Worm (Caenorhabditis elegans) whole organism, L4 larva: Measurements from ENCODE around the gene cosa-1.
A peak's percentile ranks its signal among the peaks of the same experiment; 100 is the strongest.

Experiments
- D1046.2 ChIP-seq: fragments of 200-800 bp; sonication (Bioruptor generic); IDR thresholded peaks from 2 replicates; pipeline ENCODE4 v1.3.6; 2022; ENCODE audit warnings: missing genetic modification characterization, missing compliant biosample characterization
- F10B5.3 ChIP-seq: sonication (generic microtip); optimal IDR thresholded peaks from 2 replicates; lab custom pipeline; 2016; ENCODE audit warnings: mild to moderate bottlenecking, missing genetic modification characterization, missing compliant biosample characterization
- F49E8.2 ChIP-seq: sonication (generic microtip); optimal IDR thresholded peaks from 2 replicates; lab custom pipeline; 2016; ENCODE audit warnings: missing compliant biosample characterization, mild to moderate bottlenecking, missing genetic modification characterization, borderline replicate concordance
- R02D3.7 ChIP-seq: fragments of 150-350 bp; sonication (generic microtip); optimal IDR thresholded peaks from 3 replicates; lab custom pipeline; 2014; ENCODE audit warnings: missing biosample characterization, missing genetic modification characterization
- Y105C5A.15 ChIP-seq: fragments of 200-800 bp; sonication (Bioruptor generic); IDR thresholded peaks from 2 replicates; pipeline ENCODE4 v1.3.6; 2022; ENCODE audit warnings: missing genetic modification characterization, missing compliant biosample characterization
- ZK337.2 ChIP-seq: fragments of 200-800 bp; sonication (Bioruptor generic); IDR thresholded peaks from 2 replicates; pipeline ENCODE4 v1.3.6; 2022; ENCODE audit warnings: missing genetic modification reagents, missing genetic modification characterization, missing compliant biosample characterization
- aha-1 ChIP-seq: fragments of 150-350 bp; peaks from one replicate; lab custom pipeline; 2014; ENCODE audit warnings: missing biosample characterization, missing genetic modification characterization
- ama-1 ChIP-seq: fragments of 150-350 bp; optimal IDR thresholded peaks from 2 replicates; lab custom pipeline; 2014; ENCODE audit warnings: inconsistent platforms, mixed read lengths
- arid-1 ChIP-seq: fragments of 200-800 bp; sonication (Bioruptor generic); conservative IDR thresholded peaks from 2 replicates; pipeline ENCODE4 v1.3.6; 2022; ENCODE audit warnings: missing genetic modification reagents, missing genetic modification characterization, missing compliant biosample characterization
- attf-4 ChIP-seq: sonication (generic microtip); optimal IDR thresholded peaks from 3 replicates; lab custom pipeline; 2017; ENCODE audit warnings: missing biosample characterization, missing genetic modification characterization
- ceh-32 ChIP-seq: sonication (generic microtip); optimal IDR thresholded peaks from 2 replicates; lab custom pipeline; 2016; ENCODE audit warnings: mild to moderate bottlenecking, missing genetic modification characterization, missing compliant biosample characterization; ENCODE audit not compliant: poor library complexity
- ceh-62 ChIP-seq: sonication (generic microtip); optimal IDR thresholded peaks from 2 replicates; lab custom pipeline; 2017; ENCODE audit warnings: missing biosample characterization, missing genetic modification characterization
- ces-1 ChIP-seq: fragments of 150-350 bp; sonication (generic microtip); optimal IDR thresholded peaks from 4 replicates; lab custom pipeline; 2014; ENCODE audit warnings: missing biosample characterization, missing genetic modification reagents, missing genetic modification characterization
- ctbp-1 ChIP-seq: fragments of 200-800 bp; sonication (Bioruptor generic); IDR thresholded peaks from 2 replicates; pipeline ENCODE4 v1.3.6; 2022; ENCODE audit warnings: missing genetic modification reagents, missing genetic modification characterization, missing compliant biosample characterization
- daf-16 ChIP-seq, 3 experiments: sonication (generic microtip); optimal IDR thresholded peaks; 2 replicates each; lab custom pipeline; 2016 to 2017; ENCODE audit warnings: missing genetic modification characterization in 3 of 3, missing genetic modification reagents in 3 of 3, mild to moderate bottlenecking in 2 of 3, missing compliant biosample characterization in 2 of 3, missing biosample characterization in 1 of 3, moderate library complexity in 1 of 3
- dmd-6 ChIP-seq: fragments of 200-800 bp; sonication (Bioruptor generic); IDR thresholded peaks from 2 replicates; pipeline ENCODE4 v1.3.6; 2022; ENCODE audit warnings: missing genetic modification reagents, missing genetic modification characterization, missing compliant biosample characterization
- hif-1 ChIP-seq, 2 experiments: sonication (generic microtip); optimal IDR thresholded peaks; 2 replicates each; lab custom pipeline; 2016 to 2017; ENCODE audit warnings: missing compliant biosample characterization in 2 of 2, missing genetic modification characterization in 2 of 2, missing genetic modification reagents in 2 of 2, missing genotype in 2 of 2, mild to moderate bottlenecking in 1 of 2
- hlh-11 ChIP-seq: fragments of 200-800 bp; sonication (Bioruptor generic); optimal IDR thresholded peaks from 2 replicates; lab custom pipeline; 2018; ENCODE audit warnings: mild to moderate bottlenecking, missing genetic modification characterization, missing compliant biosample characterization
- hlh-30 ChIP-seq: sonication (generic microtip); optimal IDR thresholded peaks from 2 replicates; lab custom pipeline; 2017; ENCODE audit warnings: antibody characterized with exemption, mild to moderate bottlenecking, missing genetic modification characterization, missing compliant biosample characterization; ENCODE audit not compliant: insufficient read depth
- hmg-1.1 ChIP-seq: fragments of 200-800 bp; sonication (Bioruptor generic); IDR thresholded peaks from 2 replicates; pipeline ENCODE4 v1.3.6; 2022; ENCODE audit warnings: missing genetic modification reagents, missing genetic modification characterization, missing compliant biosample characterization
- jun-1 ChIP-seq: fragments of 150-350 bp; optimal IDR thresholded peaks from 2 replicates; lab custom pipeline; 2014; ENCODE audit warnings: missing biosample characterization, missing genetic modification reagents, missing genetic modification characterization
- lin-38 ChIP-seq: fragments of 200-800 bp; sonication (Bioruptor generic); IDR thresholded peaks from 2 replicates; pipeline ENCODE4 v1.3.6; 2022; ENCODE audit warnings: missing genetic modification reagents, missing genetic modification characterization, missing compliant biosample characterization
- lir-3 ChIP-seq: sonication (generic microtip); optimal IDR thresholded peaks from 2 replicates; lab custom pipeline; 2016; ENCODE audit warnings: mild to moderate bottlenecking, missing genetic modification characterization, missing compliant biosample characterization
- lsy-2 ChIP-seq, 2 experiments: fragments of 150-350 bp in 1 of 2; sonication (generic microtip) in 1 of 2; optimal IDR thresholded peaks; 2 replicates each; lab custom pipeline; 2014 to 2017; ENCODE audit warnings: missing biosample characterization in 2 of 2, missing genetic modification characterization in 2 of 2
- madf-9 ChIP-seq: fragments of 200-800 bp; sonication (Bioruptor generic); conservative IDR thresholded peaks from 2 replicates; pipeline ENCODE4 v1.3.6; 2022; ENCODE audit warnings: missing genetic modification reagents, missing genetic modification characterization, missing compliant biosample characterization
- mdl-1 ChIP-seq, 2 experiments: fragments of 150-350 bp in 1 of 2; sonication (generic microtip) in 1 of 2; optimal IDR thresholded peaks; 2 replicates each; lab custom pipeline; 2014 to 2017; ENCODE audit warnings: missing biosample characterization in 2 of 2, missing genetic modification characterization in 2 of 2
- mdt-29 ChIP-seq: fragments of 200-800 bp; sonication (Bioruptor generic); IDR thresholded peaks from 2 replicates; pipeline ENCODE4 v1.3.6; 2022; ENCODE audit warnings: missing genetic modification reagents, missing genetic modification characterization, missing compliant biosample characterization
- mxl-2 ChIP-seq: fragments of 200-800 bp; sonication (Bioruptor generic); conservative IDR thresholded peaks from 2 replicates; pipeline ENCODE4 v1.3.6; 2022; ENCODE audit warnings: missing genetic modification reagents, missing genetic modification characterization, missing compliant biosample characterization
- nhr-102 ChIP-seq: sonication (generic microtip); optimal IDR thresholded peaks from 2 replicates; lab custom pipeline; 2016; ENCODE audit warnings: mild to moderate bottlenecking, missing genetic modification characterization, moderate library complexity, missing compliant biosample characterization
- nhr-11 ChIP-seq: fragments of 150-350 bp; optimal IDR thresholded peaks from 2 replicates; lab custom pipeline; 2014; ENCODE audit warnings: missing biosample characterization, missing genetic modification characterization
- nhr-111 ChIP-seq: fragments of 200-800 bp; sonication (Bioruptor generic); optimal IDR thresholded peaks from 2 replicates; lab custom pipeline; 2018; ENCODE audit warnings: mild to moderate bottlenecking, missing genetic modification characterization, missing compliant biosample characterization
- nhr-28 ChIP-seq: fragments of 150-350 bp; optimal IDR thresholded peaks from 2 replicates; lab custom pipeline; 2014; ENCODE audit warnings: missing biosample characterization, missing genetic modification characterization
- nhr-41 ChIP-seq: fragments of 200-800 bp; sonication (Bioruptor generic); IDR thresholded peaks from 2 replicates; pipeline ENCODE4 v1.3.6; 2022; ENCODE audit warnings: missing genetic modification reagents, missing genetic modification characterization, missing compliant biosample characterization
- nhr-77 ChIP-seq: fragments of 150-350 bp; optimal IDR thresholded peaks from 2 replicates; lab custom pipeline; 2014; ENCODE audit warnings: missing biosample characterization, missing genetic modification characterization
- php-3 ChIP-seq: fragments of 200-800 bp; sonication (Bioruptor generic); IDR thresholded peaks from 2 replicates; pipeline ENCODE4 v1.3.6; 2022; ENCODE audit warnings: missing genetic modification reagents, missing genetic modification characterization, missing compliant biosample characterization
- pqm-1 ChIP-seq: sonication (generic microtip); optimal IDR thresholded peaks from 2 replicates; lab custom pipeline; 2017; ENCODE audit warnings: missing biosample characterization, missing genetic modification characterization
- rbr-2 ChIP-seq: sonication (generic microtip); optimal IDR thresholded peaks from 2 replicates; lab custom pipeline; 2016; ENCODE audit warnings: missing genotype, missing genetic modification characterization, missing compliant biosample characterization
- saeg-2 ChIP-seq: fragments of 200-800 bp; sonication (Bioruptor generic); IDR thresholded peaks from 2 replicates; pipeline ENCODE4 v1.3.6; 2022; ENCODE audit warnings: missing genetic modification reagents, missing genetic modification characterization, missing compliant biosample characterization
- skn-1 ChIP-seq: fragments of 150-350 bp; optimal IDR thresholded peaks from 2 replicates; lab custom pipeline; 2014; ENCODE audit warnings: missing biosample characterization, missing genetic modification characterization
- unc-130 ChIP-seq: sonication (generic microtip); optimal IDR thresholded peaks from 2 replicates; lab custom pipeline; 2016; ENCODE audit warnings: missing genetic modification reagents, missing genetic modification characterization, missing compliant biosample characterization
- unc-62 ChIP-seq, 3 experiments: fragments of 150-350 bp in 1 of 3; sonication (generic microtip); optimal IDR thresholded peaks in 2 of 3; peaks in 1 of 3; 1 replicate in 1 of 3; 2 replicates in 2 of 3; lab custom pipeline; 2014 to 2017; ENCODE audit warnings: missing biosample characterization in 3 of 3, missing genetic modification characterization in 3 of 3, missing genetic modification reagents in 3 of 3, missing genotype in 1 of 3
- zag-1 ChIP-seq: fragments of 150-350 bp; optimal IDR thresholded peaks from 2 replicates; lab custom pipeline; 2014; ENCODE audit warnings: missing biosample characterization, missing genetic modification characterization
- ztf-11 ChIP-seq: fragments of 150-350 bp; optimal IDR thresholded peaks from 2 replicates; lab custom pipeline; 2014; ENCODE audit warnings: missing biosample characterization, missing genetic modification characterization

Gene cosa-1

DNA sequence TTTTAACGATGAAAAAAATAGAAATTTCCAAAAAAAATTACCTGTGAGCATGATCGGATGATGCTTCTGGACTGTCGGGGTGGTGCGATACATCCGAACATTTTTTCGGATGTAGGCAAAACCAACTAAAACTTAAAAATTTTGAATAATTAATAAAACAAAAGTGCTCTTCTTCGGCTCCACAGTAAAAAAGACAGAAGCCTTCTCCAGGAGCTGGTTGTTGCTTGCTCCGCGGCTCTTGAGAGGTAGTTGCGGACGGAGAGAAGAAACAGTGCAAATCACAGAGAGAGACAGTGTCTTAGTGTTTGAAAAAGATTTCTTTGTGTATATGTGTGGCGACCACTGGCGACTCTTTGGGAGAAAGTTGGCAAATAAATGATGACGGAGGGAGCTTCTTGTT, 30.3 kb downstream of the cosa-1 start, which contains the start of gene gldi-9:
Gene gldi-9, minus strand, starts transcription at position 101 of the 400 bp plus-strand sequence.
- TF ChIP-seq arid-1 (GFP tag; lab: Robert Waterston, UW) (no peak), D1046.2 (GFP tag; lab: Robert Waterston, UW) (no peak)

- TF ChIP-seq hif-1 (tag; optimal IDR thresholded peaks at IDR 0.05; lab: Kevin White, UChicago) (no peak), Y105C5A.15 (GFP tag; lab: Robert Waterston, UW) (0 out of 2 replicates have a peak, but pooled peaks have one; percentile 34), madf-9 (GFP tag; lab: Robert Waterston, UW) (0 out of 2 replicates have a peak, but pooled peaks have one; percentile 7)
Measured at ce11 chrIII:2757478-2757877, 31.6 kb downstream of the cosa-1 start.

ce11 chrIII:2758092-2758491, 32.2 kb downstream of the cosa-1 start:
- TF ChIP-seq ctbp-1 (GFP tag; lab: Robert Waterston, UW): no peak
- peak; percentile 53 for TF ChIP-seq aha-1

DNA sequence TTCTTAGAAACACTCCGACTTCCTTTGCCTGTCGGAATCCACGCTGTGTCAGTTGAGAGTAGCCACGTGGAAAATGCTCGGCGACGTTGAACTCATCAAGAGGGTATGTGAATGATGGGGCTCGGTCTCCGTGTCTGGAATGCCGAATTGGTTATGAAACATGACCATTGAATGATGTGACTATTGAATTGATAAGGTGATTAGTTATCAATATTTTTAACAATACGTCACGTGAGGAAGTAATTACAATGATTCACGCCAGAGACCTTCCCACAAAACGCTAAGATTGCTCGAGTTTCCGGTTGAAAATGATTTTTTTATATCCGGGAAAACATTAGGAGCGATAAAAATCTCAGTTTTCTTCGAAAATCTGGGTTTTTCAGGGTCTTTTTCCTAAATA, 33.4 kb downstream of the cosa-1 start:
- TF ChIP-seq hlh-11 (peak; percentile 23), ceh-32 (tag; lab: Kevin White, UChicago) (no peak), ama-1 (no peak), lin-38 (GFP tag; lab: Robert Waterston, UW) (peak; percentile 21; the same call in 1 of the 2 replicates), dmd-6 (peak; percentile 46; the same call in 1 of the 2 replicates), php-3 (GFP tag; lab: Robert Waterston, UW) (no peak), jun-1 (no peak), zag-1 (no peak), hlh-30 (tag; lab: Kevin White, UChicago) (peak; percentile 7), ztf-11 (no peak), F49E8.2 (tag; lab: Kevin White, UChicago) (no peak), daf-16 (GFP tag; optimal IDR thresholded peaks at IDR 0.05; lab: Kevin White, UChicago) (no peak), daf-16 (tag; optimal IDR thresholded peaks at IDR 0.05; lab: Kevin White, UChicago) (peak; percentile 17), pqm-1 (tag; lab: Kevin White, UChicago) (peak; percentile 31), ceh-62 (tag; lab: Kevin White, UChicago) (no peak), nhr-28 (tag; lab: Kevin White, UChicago) (peak; percentile 49)

- TF ChIP-seq hif-1 (tag; optimal IDR thresholded peaks at IDR 0.05; lab: Kevin White, UChicago): peak in 1 of 2 experiments; percentile 1
- TF ChIP-seq nhr-102 (tag; lab: Kevin White, UChicago): peak; percentile 80
- TF ChIP-seq F10B5.3 (tag; lab: Kevin White, UChicago): no peak
- no peak for TF ChIP-seq mdt-29
- TF ChIP-seq php-3 (GFP tag; lab: Robert Waterston, UW): peak; percentile 85
- no peak for TF ChIP-seq unc-130 (GFP tag; lab: Kevin White, UChicago)
- peak in 1 of 2 experiments; percentile 31 for TF ChIP-seq mdl-1 (tag; optimal IDR thresholded peaks at IDR 0.05; lab: Kevin White, UChicago)
- TF ChIP-seq R02D3.7 (tag; lab: Kevin White, UChicago): no peak
- TF ChIP-seq skn-1 (tag; lab: Kevin White, UChicago): no peak
- no peak for TF ChIP-seq arid-1 (GFP tag; lab: Robert Waterston, UW)
- TF ChIP-seq lsy-2 (tag; optimal IDR thresholded peaks at IDR 0.05; lab: Kevin White, UChicago): peak in 1 of 2 experiments; percentile 47
- no peak for TF ChIP-seq nhr-11 (tag; lab: Kevin White, UChicago)
- TF ChIP-seq dmd-6: peak; percentile 86
- TF ChIP-seq rbr-2 (tag; lab: Kevin White, UChicago): no peak
- no peak for TF ChIP-seq ceh-32 (tag; lab: Kevin White, UChicago)
- TF ChIP-seq ZK337.2 (GFP tag; lab: Robert Waterston, UW): no peak
- TF ChIP-seq saeg-2 (GFP tag; lab: Robert Waterston, UW): 0 out of 2 replicates have a peak, but pooled peaks have one; percentile 38
- no peak for TF ChIP-seq ces-1
- TF ChIP-seq unc-62 (GFP tag; optimal IDR thresholded peaks at IDR 0.05 in 1 of 2; lab: Kevin White, UChicago): no peak
- TF ChIP-seq unc-62 (tag; optimal IDR thresholded peaks at IDR 0.05; lab: Kevin White, UChicago): no peak
- TF ChIP-seq nhr-41: peak; percentile 50; the same call in 1 of the 2 replicates
- peak; percentile 80 for TF ChIP-seq nhr-77 (tag; lab: Kevin White, UChicago)
- no peak for TF ChIP-seq nhr-111 (GFP tag; lab: Kevin White, UChicago)
- TF ChIP-seq mxl-2 (GFP tag; lab: Robert Waterston, UW): no peak
- no peak for TF ChIP-seq lir-3 (tag; lab: Kevin White, UChicago)
- TF ChIP-seq attf-4 (tag; lab: Kevin White, UChicago): no peak
- TF ChIP-seq hmg-1.1 (GFP tag; lab: Robert Waterston, UW): no peak
Measured at ce11 chrIII:2760726-2761125, 34.8 kb downstream of the cosa-1 start, which contains the start of gene pho-9. Gene pho-9 (minus strand): TSS chrIII:2760816.
